Fruit fly (Drosophila melanogaster) whole organism, embryonic: Measurements from ENCODE around the gene Uro.

Experiments used
- Blimp-1 ChIP-seq: fragments of 200-800 bp; sonication (Bioruptor generic); optimal IDR thresholded peaks from 3 replicates; lab custom pipeline; 2018; ENCODE audit warnings: missing biosample characterization, missing genetic modification characterization, mild to moderate bottlenecking, moderate library complexity, missing genetic modification reagents
- CG11398 ChIP-seq: fragments of 200-800 bp; sonication (Bioruptor generic); optimal IDR thresholded peaks from 2 replicates; lab custom pipeline; 2016; ENCODE audit warnings: missing biosample characterization, missing genetic modification characterization
- CG13624 ChIP-seq: fragments of 200-800 bp; sonication (Bioruptor generic); optimal IDR thresholded peaks from 2 replicates; lab custom pipeline; 2016; ENCODE audit warnings: missing biosample characterization, missing genetic modification characterization
- CG1647 ChIP-seq: fragments of 200-800 bp; sonication (Bioruptor generic); optimal IDR thresholded peaks from 3 replicates; lab custom pipeline; 2016; ENCODE audit warnings: missing biosample characterization, missing genetic modification characterization
- CG16815 ChIP-seq: fragments of 200-800 bp; sonication (Bioruptor generic); optimal IDR thresholded peaks from 3 replicates; lab custom pipeline; 2017; ENCODE audit warnings: missing biosample characterization, mild to moderate bottlenecking, missing genetic modification characterization
- CG17385 ChIP-seq: fragments of 200-800 bp; sonication (Bioruptor generic); optimal IDR thresholded peaks from 3 replicates; lab custom pipeline; 2018; ENCODE audit warnings: missing biosample characterization, mild to moderate bottlenecking, missing genetic modification characterization
- CG18619 ChIP-seq: fragments of 200-800 bp; sonication (Bioruptor generic); optimal IDR thresholded peaks from 3 replicates; lab custom pipeline; 2017; ENCODE audit warnings: missing biosample characterization, mild to moderate bottlenecking, missing genetic modification characterization
- CG2678 ChIP-seq: fragments of 200-800 bp; sonication (Bioruptor generic); optimal IDR thresholded peaks from 3 replicates; lab custom pipeline; 2019; ENCODE audit warnings: missing biosample characterization, mild to moderate bottlenecking, missing genetic modification characterization, moderate library complexity
- CG4617 ChIP-seq: fragments of 200-800 bp; sonication (Bioruptor generic); optimal IDR thresholded peaks from 3 replicates; lab custom pipeline; 2016; ENCODE audit warnings: missing biosample characterization, missing genetic modification characterization, borderline replicate concordance
- CG6254 ChIP-seq: fragments of 200-800 bp; sonication (Bioruptor generic); optimal IDR thresholded peaks from 3 replicates; lab custom pipeline; 2017; ENCODE audit warnings: mild to moderate bottlenecking, missing biosample characterization, missing genetic modification reagents, missing genetic modification characterization
- CG7271 ChIP-seq: fragments of 200-800 bp; sonication (Bioruptor generic); optimal IDR thresholded peaks from 2 replicates; lab custom pipeline; 2018; ENCODE audit warnings: missing biosample characterization, mild to moderate bottlenecking, missing genetic modification characterization, moderate library complexity
- CG7357 ChIP-seq: fragments of 200-800 bp; sonication (Bioruptor generic); IDR thresholded peaks from 3 replicates; pipeline ENCODE4 v1.3.6; 2022; ENCODE audit warnings: missing biosample characterization, missing genetic modification characterization
- CG7745 ChIP-seq: fragments of 200-800 bp; sonication (Bioruptor generic); optimal IDR thresholded peaks from 2 replicates; lab custom pipeline; 2018; ENCODE audit warnings: missing biosample characterization, mild to moderate bottlenecking, missing genetic modification characterization, moderate library complexity
- CG9817 ChIP-seq: fragments of 200-800 bp; sonication (Bioruptor generic); optimal IDR thresholded peaks from 2 replicates; lab custom pipeline; 2018; ENCODE audit warnings: missing biosample characterization, mild to moderate bottlenecking, missing genetic modification characterization, moderate library complexity
- Chrac-16 ChIP-seq: fragments of 200-800 bp; sonication (Bioruptor generic); optimal IDR thresholded peaks from 3 replicates; lab custom pipeline; 2016; ENCODE audit warnings: missing biosample characterization, missing genetic modification characterization
- D19A ChIP-seq: fragments of 200-800 bp; optimal IDR thresholded peaks from 3 replicates; lab custom pipeline; 2019; ENCODE audit warnings: missing biosample characterization, mild to moderate bottlenecking, missing genetic modification characterization, moderate library complexity
- Dref ChIP-seq: fragments of 200-800 bp; sonication (Bioruptor generic); IDR thresholded peaks from 2 replicates; pipeline ENCODE4 v1.3.6; 2022; ENCODE audit warnings: missing biosample characterization, missing genetic modification characterization
- Ets97D ChIP-seq: fragments of 200-800 bp; sonication (Bioruptor generic); optimal IDR thresholded peaks from 3 replicates; lab custom pipeline; 2016; ENCODE audit warnings: missing biosample characterization, missing genetic modification characterization
- Hr51 ChIP-seq, 2 experiments: fragments of 200-800 bp; sonication (Bioruptor generic); optimal IDR thresholded peaks; 2 replicates in 1 of 2; 3 replicates in 1 of 2; lab custom pipeline; 2016 to 2018; ENCODE audit warnings: missing biosample characterization in 2 of 2, missing genetic modification characterization in 2 of 2, mild to moderate bottlenecking in 1 of 2, moderate library complexity in 1 of 2
- Hr78 ChIP-seq, 2 experiments: fragments of 200-800 bp in 1 of 2; fragments of >200 bp in 1 of 2; sonication (Bioruptor generic) in 1 of 2; optimal IDR thresholded peaks; 2 replicates each; lab custom pipeline; 2017 to 2019; ENCODE audit warnings: missing biosample characterization in 2 of 2, missing genetic modification characterization in 2 of 2, mild to moderate bottlenecking in 1 of 2, moderate library complexity in 1 of 2
- Hsf ChIP-seq: fragments of 200-800 bp; sonication (Bioruptor generic); optimal IDR thresholded peaks from 3 replicates; lab custom pipeline; 2016; ENCODE audit warnings: missing biosample characterization, missing genetic modification characterization
- Meics ChIP-seq: fragments of 200-800 bp; sonication (Bioruptor generic); optimal IDR thresholded peaks from 2 replicates; lab custom pipeline; 2017; ENCODE audit warnings: missing biosample characterization, mild to moderate bottlenecking, missing genetic modification characterization
- PHDP ChIP-seq: fragments of 200-800 bp; sonication (Bioruptor generic); optimal IDR thresholded peaks from 3 replicates; lab custom pipeline; 2018; ENCODE audit warnings: missing biosample characterization, mild to moderate bottlenecking, missing genetic modification characterization, moderate library complexity
- Pdp1 ChIP-seq, 2 experiments: fragments of 200-800 bp; sonication (Bioruptor generic); optimal IDR thresholded peaks; 3 replicates each; lab custom pipeline; 2016; ENCODE audit warnings: missing biosample characterization in 2 of 2, missing genetic modification characterization in 2 of 2, mild to moderate bottlenecking in 1 of 2, moderate library complexity in 1 of 2
- Rx ChIP-seq: fragments of 200-800 bp; sonication (Bioruptor generic); IDR thresholded peaks from 2 replicates; pipeline ENCODE4 v1.3.6; 2022; ENCODE audit warnings: missing biosample characterization, missing genetic modification characterization
- Side ChIP-seq: fragments of 200-800 bp; sonication (Bioruptor generic); optimal IDR thresholded peaks from 2 replicates; lab custom pipeline; 2016; ENCODE audit warnings: missing biosample characterization, missing genetic modification characterization
- Xrp1 ChIP-seq: fragments of 200-800 bp; sonication (Bioruptor generic); IDR thresholded peaks from 2 replicates; pipeline ENCODE4 v1.3.6; 2022; ENCODE audit warnings: missing biosample characterization, missing genetic modification characterization
- bigmax ChIP-seq: fragments of 200-800 bp; sonication (Bioruptor generic); optimal IDR thresholded peaks from 2 replicates; lab custom pipeline; 2018; ENCODE audit warnings: missing biosample characterization, mild to moderate bottlenecking, missing genetic modification characterization
- cg ChIP-seq: fragments of 200-800 bp; sonication (Bioruptor generic); optimal IDR thresholded peaks from 3 replicates; lab custom pipeline; 2019; ENCODE audit warnings: missing biosample characterization, mild to moderate bottlenecking, missing genetic modification characterization, moderate library complexity
- croc ChIP-seq: fragments of 200-800 bp; sonication (Bioruptor generic); conservative IDR thresholded peaks from 3 replicates; pipeline ENCODE4 v1.3.6; 2022; ENCODE audit warnings: missing biosample characterization, missing genetic modification characterization
- crol ChIP-seq: fragments of 200-800 bp; sonication (Bioruptor generic); IDR thresholded peaks from 2 replicates; pipeline ENCODE4 v1.3.6; 2022; ENCODE audit warnings: missing biosample characterization, missing genetic modification characterization
- dm ChIP-seq: fragments of 200-800 bp; sonication (Bioruptor generic); optimal IDR thresholded peaks from 3 replicates; lab custom pipeline; 2016; ENCODE audit warnings: missing biosample characterization, missing genetic modification characterization
- ftz-f1 ChIP-seq: fragments of 200-800 bp; sonication (Bioruptor generic); optimal IDR thresholded peaks from 2 replicates; lab custom pipeline; 2016; ENCODE audit warnings: missing biosample characterization, missing genetic modification characterization
- gcm ChIP-seq: fragments of 200-800 bp; sonication (Bioruptor generic); optimal IDR thresholded peaks from 2 replicates; lab custom pipeline; 2019; ENCODE audit warnings: missing biosample characterization, mild to moderate bottlenecking, missing genetic modification characterization, moderate library complexity
- gem ChIP-seq: fragments of 200-800 bp; sonication (Bioruptor generic); optimal IDR thresholded peaks from 2 replicates; lab custom pipeline; 2019; ENCODE audit warnings: missing biosample characterization, mild to moderate bottlenecking, missing genetic modification characterization, moderate library complexity
- kni ChIP-seq: fragments of 200-800 bp; sonication (Bioruptor generic); optimal IDR thresholded peaks from 3 replicates; lab custom pipeline; 2017; ENCODE audit warnings: mild to moderate bottlenecking, missing biosample characterization, missing genetic modification reagents, missing genetic modification characterization
- nerfin-2 ChIP-seq: fragments of 200-800 bp; sonication (Bioruptor generic); IDR thresholded peaks from 2 replicates; pipeline ENCODE4 v1.3.6; 2022; ENCODE audit warnings: missing biosample characterization, missing genetic modification characterization; ENCODE audit not compliant: partially characterized antibody
- nom ChIP-seq: fragments of 200-800 bp; sonication (Bioruptor generic); optimal IDR thresholded peaks from 2 replicates; lab custom pipeline; 2017; ENCODE audit warnings: missing biosample characterization, missing genetic modification characterization, mild to moderate bottlenecking, moderate library complexity, missing genetic modification reagents
- oc ChIP-seq: fragments of 200-800 bp; sonication (Bioruptor generic); optimal IDR thresholded peaks from 2 replicates; lab custom pipeline; 2018; ENCODE audit warnings: missing biosample characterization, mild to moderate bottlenecking, missing genetic modification characterization, moderate library complexity
- pfk ChIP-seq: fragments of 200-800 bp; sonication (Bioruptor generic); optimal IDR thresholded peaks from 2 replicates; lab custom pipeline; 2018; ENCODE audit warnings: missing biosample characterization, mild to moderate bottlenecking, missing genetic modification characterization, moderate library complexity
- phol ChIP-seq: fragments of 200-800 bp; sonication (Bioruptor generic); optimal IDR thresholded peaks from 3 replicates; lab custom pipeline; 2018; ENCODE audit warnings: missing biosample characterization, mild to moderate bottlenecking, missing genetic modification characterization, moderate library complexity
- salm ChIP-seq: fragments of 200-800 bp; sonication (Bioruptor generic); optimal IDR thresholded peaks from 2 replicates; lab custom pipeline; 2018; ENCODE audit warnings: missing biosample characterization, mild to moderate bottlenecking, missing genetic modification characterization
- sens ChIP-seq: fragments of 200-800 bp; sonication (Bioruptor generic); peaks from one replicate; lab custom pipeline; 2016; ENCODE audit warnings: missing biosample characterization, missing genetic modification characterization
- sqz ChIP-seq: fragments of 200-800 bp; sonication (Bioruptor generic); optimal IDR thresholded peaks from 3 replicates; lab custom pipeline; 2018; ENCODE audit warnings: missing biosample characterization, mild to moderate bottlenecking, missing genetic modification characterization
- ssp ChIP-seq: fragments of 200-800 bp; sonication (Bioruptor generic); IDR thresholded peaks from 2 replicates; pipeline ENCODE4 v1.3.6; 2022; ENCODE audit warnings: missing biosample characterization, missing genetic modification characterization
- stc ChIP-seq: fragments of 200-800 bp; sonication (Bioruptor generic); IDR thresholded peaks from 2 replicates; pipeline ENCODE4 v1.3.6; 2022; ENCODE audit warnings: missing biosample characterization, missing genetic modification characterization
- trem ChIP-seq: fragments of 200-800 bp; optimal IDR thresholded peaks from 3 replicates; lab custom pipeline; 2019; ENCODE audit warnings: missing biosample characterization, mild to moderate bottlenecking, missing genetic modification characterization, moderate library complexity
- tx ChIP-seq: fragments of 200-800 bp; sonication (Bioruptor generic); optimal IDR thresholded peaks from 2 replicates; lab custom pipeline; 2016; ENCODE audit warnings: missing biosample characterization, missing genetic modification characterization
- vvl ChIP-seq: fragments of 200-800 bp; sonication (Bioruptor generic); IDR thresholded peaks from 2 replicates; pipeline ENCODE4 v1.3.6; 2022; ENCODE audit warnings: missing biosample characterization, missing genetic modification characterization
- wek ChIP-seq: fragments of 200-800 bp; sonication (Bioruptor generic); optimal IDR thresholded peaks from 3 replicates; lab custom pipeline; 2018; ENCODE audit warnings: missing biosample characterization, mild to moderate bottlenecking, missing genetic modification characterization, moderate library complexity

Gene Uro

dm6 chr2L:7828901-7829300 lies 49.0 kb downstream of the Uro start (continued):
- TF ChIP-seq vvl (GFP tag; lab: Robert Waterston, UW), result 0 out of 2 replicates have a peak, but pooled peaks have one; percentile 51
- TF ChIP-seq D19A (tag; lab: Kevin White, UChicago), result no peak
- TF ChIP-seq dm (GFP tag; lab: Kevin White, UChicago), result no peak
- TF ChIP-seq CG17385 (GFP tag; lab: Kevin White, UChicago), result peak; percentile 22
- peak; percentile 28; the same call in 1 of the 2 replicates for TF ChIP-seq crol (GFP tag; lab: Robert Waterston, UW)
- TF ChIP-seq CG1647 (GFP tag; lab: Kevin White, UChicago), result no peak
- TF ChIP-seq cg (GFP tag; lab: Kevin White, UChicago), result peak; percentile 70
- no peak for TF ChIP-seq CG9817 (tag; lab: Kevin White, UChicago)
- TF ChIP-seq croc (GFP tag; lab: Robert Waterston, UW), result no peak
- peak; percentile 1 for TF ChIP-seq trem (tag; lab: Kevin White, UChicago)
- TF ChIP-seq Hr51 (GFP tag; optimal IDR thresholded peaks at IDR 0.05; lab: Kevin White, UChicago), result no peak
- peak; percentile 22 for TF ChIP-seq CG11398 (GFP tag; lab: Kevin White, UChicago)
- TF ChIP-seq Hsf (GFP tag; lab: Kevin White, UChicago), result no peak
- TF ChIP-seq tx (GFP tag; lab: Kevin White, UChicago), result no peak
- no peak for TF ChIP-seq Rx (GFP tag; lab: Robert Waterston, UW)
- TF ChIP-seq CG6254, result peak; percentile 17
- peak; percentile 4 for TF ChIP-seq kni (GFP tag; lab: Kevin White, UChicago)
- TF ChIP-seq Dref (GFP tag; lab: Robert Waterston, UW), result no peak
- TF ChIP-seq stc (GFP tag; lab: Robert Waterston, UW), result no peak
- no peak for TF ChIP-seq CG18619
- no peak for TF ChIP-seq CG13624 (GFP tag; lab: Kevin White, UChicago)
- TF ChIP-seq CG4617 (GFP tag; lab: Kevin White, UChicago), result no peak
- TF ChIP-seq nerfin-2, result no peak
- TF ChIP-seq Meics, result peak; percentile 2
- peak; percentile 17 for TF ChIP-seq sqz (GFP tag; lab: Kevin White, UChicago)
- 0 out of 2 replicates have a peak, but pooled peaks have one; percentile 17 for TF ChIP-seq Xrp1 (GFP tag; lab: Robert Waterston, UW)
- TF ChIP-seq nom, result peak; percentile 8
- TF ChIP-seq bigmax, result peak; percentile 96
- TF ChIP-seq wek (GFP tag; lab: Kevin White, UChicago), result peak; percentile 21
- TF ChIP-seq salm (tag; lab: Kevin White, UChicago), result peak; percentile 33
- TF ChIP-seq phol (tag; lab: Kevin White, UChicago), result no peak
- TF ChIP-seq Side (GFP tag; lab: Kevin White, UChicago), result no peak
- TF ChIP-seq gcm (GFP tag; lab: Kevin White, UChicago), result peak; percentile 47
- TF ChIP-seq sens (GFP tag; lab: Kevin White, UChicago), result peak; percentile 69
- no peak for TF ChIP-seq Ets97D (GFP tag; lab: Kevin White, UChicago)
- peak; percentile 15 for TF ChIP-seq CG2678
- peak; percentile 7 for TF ChIP-seq pfk
- TF ChIP-seq oc (tag; lab: Kevin White, UChicago), result no peak
- TF ChIP-seq Blimp-1 (GFP tag; lab: Kevin White, UChicago), result peak; percentile 16
- no peak for TF ChIP-seq gem (tag; lab: Kevin White, UChicago)
- TF ChIP-seq PHDP (tag; lab: Kevin White, UChicago), result peak; percentile 11
- TF ChIP-seq ftz-f1 (GFP tag; lab: Kevin White, UChicago), result peak; percentile 70
- no peak for TF ChIP-seq CG16815 (GFP tag; lab: Kevin White, UChicago)
- no peak for TF ChIP-seq CG7357
- peak in 1 of 2 experiments; percentile 43 for TF ChIP-seq Hr78 (GFP tag; optimal IDR thresholded peaks at IDR 0.05; lab: Kevin White, UChicago)
- no peak for TF ChIP-seq Chrac-16 (GFP tag; lab: Kevin White, UChicago)
- TF ChIP-seq ssp (GFP tag; lab: Robert Waterston, UW), result no peak
- TF ChIP-seq Pdp1 (GFP tag; optimal IDR thresholded peaks at IDR 0.05; lab: Kevin White, UChicago), result peak in 1 of 2 experiments; percentile 69
- TF ChIP-seq CG7271 (tag; lab: Kevin White, UChicago), result no peak
- TF ChIP-seq CG7745 (tag; lab: Kevin White, UChicago), result no peak
